Worm (Caenorhabditis elegans) whole organism, L1 larva: ENCODE data around the gene nep-18.
A peak's percentile ranks its signal among the peaks of the same experiment; 100 is the strongest.
"Not testable (repeated sequence)": the region's sequence is repeated elsewhere in the genome, so short reads cannot be mapped to it uniquely, and the experiment has no call there.

Source experiments
- C04F5.9 ChIP-seq: sonication (generic microtip); optimal IDR thresholded peaks from 2 replicates; lab custom pipeline; 2016; ENCODE audit warnings: missing genetic modification characterization, missing compliant biosample characterization
- Y116A8C.19 ChIP-seq: sonication (generic microtip); optimal IDR thresholded peaks from 2 replicates; lab custom pipeline; 2016; ENCODE audit warnings: missing compliant biosample characterization, missing genetic modification characterization, borderline replicate concordance
- ceh-8 ChIP-seq: fragments of 200-800 bp; sonication (Bioruptor generic); optimal IDR thresholded peaks from 2 replicates; lab custom pipeline; 2018; ENCODE audit warnings: mild to moderate bottlenecking, missing genetic modification characterization, moderate library complexity, missing compliant biosample characterization
- ceh-82 ChIP-seq, 3 experiments: fragments of 150-350 bp in 1 of 3; sonication (generic microtip) in 2 of 3; optimal IDR thresholded peaks; 2 replicates each; lab custom pipeline; 2014 to 2017; ENCODE audit warnings: missing biosample characterization in 3 of 3, missing genetic modification characterization in 3 of 3
- ceh-88 ChIP-seq: fragments of 200-800 bp; sonication (Bioruptor generic); IDR thresholded peaks from 2 replicates; pipeline ENCODE4 v1.3.6; 2022; ENCODE audit warnings: missing genetic modification characterization, missing compliant biosample characterization
- dsc-1 ChIP-seq: sonication (generic microtip); optimal IDR thresholded peaks from 2 replicates; lab custom pipeline; 2016; ENCODE audit warnings: mild to moderate bottlenecking, missing genetic modification characterization, missing compliant biosample characterization
- efl-1 ChIP-seq, 4 experiments: fragments of 150-350 bp; optimal IDR thresholded peaks in 3 of 4; peaks in 1 of 4; 1 replicate in 1 of 4; 2 replicates in 3 of 4; lab custom pipeline; 2014; ENCODE audit warnings: missing biosample characterization in 2 of 4, missing genetic modification characterization in 2 of 4, missing genetic modification reagents in 2 of 4
- efl-3 ChIP-seq: fragments of 200-800 bp; sonication (Bioruptor generic); optimal IDR thresholded peaks from 2 replicates; lab custom pipeline; 2018; ENCODE audit warnings: mild to moderate bottlenecking, missing genetic modification characterization, missing compliant biosample characterization
- egl-13 ChIP-seq: sonication (generic microtip); optimal IDR thresholded peaks from 2 replicates; lab custom pipeline; 2016; ENCODE audit warnings: missing genotype, missing genetic modification reagents, missing genetic modification characterization, missing compliant biosample characterization
- fkh-10 ChIP-seq: sonication (generic microtip); optimal IDR thresholded peaks from 2 replicates; lab custom pipeline; 2017; ENCODE audit warnings: missing biosample characterization, missing genetic modification reagents, missing genetic modification characterization
- jun-1 ChIP-seq: fragments of 150-350 bp; optimal IDR thresholded peaks from 2 replicates; lab custom pipeline; 2014; ENCODE audit warnings: missing biosample characterization, missing genetic modification reagents, missing genetic modification characterization
- lin-14 ChIP-seq: fragments of 200-800 bp; sonication (Bioruptor generic); optimal IDR thresholded peaks from 2 replicates; lab custom pipeline; 2018; ENCODE audit warnings: mild to moderate bottlenecking, missing genetic modification characterization, moderate library complexity, missing compliant biosample characterization
- lin-35 ChIP-seq, 2 experiments: fragments of 150-350 bp; optimal IDR thresholded peaks; 2 replicates each; lab custom pipeline; 2014; ENCODE audit warnings: missing biosample characterization in 2 of 2, missing genetic modification characterization in 2 of 2, missing genetic modification reagents in 2 of 2
- lin-39 ChIP-seq: fragments of 150-350 bp; optimal IDR thresholded peaks from 2 replicates; lab custom pipeline; 2014; ENCODE audit warnings: missing biosample characterization, missing genetic modification reagents, missing genetic modification characterization
- lir-3 ChIP-seq: sonication (generic microtip); optimal IDR thresholded peaks from 2 replicates; lab custom pipeline; 2016; ENCODE audit warnings: mild to moderate bottlenecking, missing genetic modification characterization, moderate library complexity, missing compliant biosample characterization; ENCODE audit not compliant: poor library complexity
- mef-2 ChIP-seq: fragments of 150-350 bp; optimal IDR thresholded peaks from 2 replicates; lab custom pipeline; 2014; ENCODE audit warnings: missing biosample characterization, missing genetic modification characterization
- mep-1 ChIP-seq: fragments of 150-350 bp; optimal IDR thresholded peaks from 2 replicates; lab custom pipeline; 2014; ENCODE audit warnings: missing biosample characterization, missing genetic modification characterization
- nhr-20 ChIP-seq: sonication (generic microtip); optimal IDR thresholded peaks from 2 replicates; lab custom pipeline; 2016; ENCODE audit warnings: mild to moderate bottlenecking, missing genetic modification characterization, missing compliant biosample characterization
- nhr-237 ChIP-seq: fragments of 150-350 bp; optimal IDR thresholded peaks from 2 replicates; lab custom pipeline; 2014; ENCODE audit warnings: missing biosample characterization, missing genetic modification characterization
- nhr-28 ChIP-seq: fragments of 150-350 bp; optimal IDR thresholded peaks from 2 replicates; lab custom pipeline; 2014; ENCODE audit warnings: missing biosample characterization, missing genetic modification characterization
- nhr-47 ChIP-seq: sonication (generic microtip); optimal IDR thresholded peaks from 2 replicates; lab custom pipeline; 2016; ENCODE audit warnings: mild to moderate bottlenecking, missing genetic modification characterization, moderate library complexity, missing compliant biosample characterization
- nhr-77 ChIP-seq: fragments of 150-350 bp; optimal IDR thresholded peaks from 2 replicates; lab custom pipeline; 2014; ENCODE audit warnings: missing biosample characterization, missing genetic modification characterization
- nhr-84 ChIP-seq: sonication (generic microtip); optimal IDR thresholded peaks from 2 replicates; lab custom pipeline; 2017; ENCODE audit warnings: missing biosample characterization, missing genetic modification characterization
- pag-3 ChIP-seq: sonication (generic microtip); optimal IDR thresholded peaks from 2 replicates; lab custom pipeline; 2017; ENCODE audit warnings: missing genetic modification characterization, mild to moderate bottlenecking, missing compliant biosample characterization, antibody characterized with exemption, borderline replicate concordance; ENCODE audit not compliant: insufficient read depth
- pqm-1 ChIP-seq: sonication (generic microtip); optimal IDR thresholded peaks from 3 replicates; lab custom pipeline; 2017; ENCODE audit warnings: missing biosample characterization, missing genetic modification characterization
- rnt-1 ChIP-seq: sonication (generic microtip); optimal IDR thresholded peaks from 2 replicates; lab custom pipeline; 2016; ENCODE audit warnings: mild to moderate bottlenecking, missing genetic modification characterization, moderate library complexity, missing compliant biosample characterization
- sox-4 ChIP-seq: sonication (generic microtip); optimal IDR thresholded peaks from 2 replicates; lab custom pipeline; 2016; ENCODE audit warnings: missing genetic modification characterization, missing compliant biosample characterization
- sptf-1 ChIP-seq: fragments of 150-350 bp; optimal IDR thresholded peaks from 2 replicates; lab custom pipeline; 2014; ENCODE audit warnings: missing biosample characterization, missing genetic modification characterization
- swsn-7 ChIP-seq: sonication (generic microtip); optimal IDR thresholded peaks from 2 replicates; lab custom pipeline; 2016; ENCODE audit warnings: missing genetic modification characterization, missing compliant biosample characterization
- unc-62 ChIP-seq: fragments of 150-350 bp; optimal IDR thresholded peaks from 2 replicates; lab custom pipeline; 2014; ENCODE audit warnings: missing biosample characterization, missing genetic modification reagents, missing genetic modification characterization
- unc-86 ChIP-seq: sonication (generic microtip); optimal IDR thresholded peaks from 2 replicates; lab custom pipeline; 2016; ENCODE audit warnings: missing genetic modification characterization, missing compliant biosample characterization
- xbp-1 ChIP-seq: sonication (generic microtip); optimal IDR thresholded peaks from 2 replicates; lab custom pipeline; 2016; ENCODE audit warnings: missing genetic modification characterization, missing compliant biosample characterization
- ztf-4 ChIP-seq: fragments of 150-350 bp; optimal IDR thresholded peaks from 2 replicates; lab custom pipeline; 2014; ENCODE audit warnings: missing biosample characterization, missing genetic modification characterization

Gene nep-18

DNA sequence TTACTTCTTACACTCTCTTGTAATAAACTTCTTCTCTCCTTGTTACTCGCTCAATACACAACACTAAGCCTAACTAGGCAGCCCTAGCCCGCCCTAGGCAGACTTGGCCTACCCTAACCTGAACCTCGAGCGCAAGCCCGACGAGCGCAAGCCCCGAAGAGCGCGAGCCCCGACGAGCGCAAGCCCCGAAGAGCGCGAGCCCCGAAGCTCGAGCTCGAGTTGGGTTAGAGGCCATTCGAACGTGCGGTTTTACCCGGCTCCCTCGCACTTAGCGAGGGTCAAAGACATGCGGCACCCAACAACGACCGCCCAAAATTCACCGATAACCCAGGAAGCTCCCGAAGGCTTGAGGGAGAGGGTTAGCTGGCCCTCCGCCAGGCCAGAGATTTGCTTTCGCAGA, 7.5 kb downstream of the nep-18 start:
- not testable (repeated sequence) for TF ChIP-seq efl-1 (optimal IDR thresholded peaks at IDR 0.05; lab: Kevin White, UChicago)
- peak in 1 of 2 experiments; percentile 23 for TF ChIP-seq efl-1 (GFP tag; optimal IDR thresholded peaks at IDR 0.05 in 1 of 2; lab: Kevin White, UChicago)

DNA sequence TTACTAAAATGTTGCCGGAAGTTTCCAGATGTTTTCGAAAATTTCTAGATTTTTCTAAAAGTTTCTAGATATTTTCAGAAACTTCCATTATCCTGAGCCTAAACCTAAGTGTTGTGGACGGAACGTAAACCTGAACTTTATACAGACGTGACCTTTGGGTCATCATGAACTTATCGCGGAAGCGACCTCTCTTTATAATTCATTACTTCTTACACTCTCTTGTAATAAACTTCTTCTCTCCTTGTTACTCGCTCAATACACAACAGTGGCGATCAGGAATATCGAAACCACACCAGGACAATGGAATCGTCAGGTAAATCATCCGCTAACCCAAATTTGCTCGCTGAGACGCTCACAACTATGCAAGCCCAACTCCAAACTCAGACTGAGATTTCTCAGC, 10.2 kb downstream of the nep-18 start, which contains the start of gene K02F6.1:
Gene K02F6.1 (plus strand): TSS at position 301 of the 400 bp plus-strand sequence.
- TF ChIP-seq Y116A8C.19 (tag; lab: Kevin White, UChicago); fkh-10 (GFP tag; lab: Kevin White, UChicago); nhr-20 (tag; lab: Kevin White, UChicago): not testable (repeated sequence)

DNA sequence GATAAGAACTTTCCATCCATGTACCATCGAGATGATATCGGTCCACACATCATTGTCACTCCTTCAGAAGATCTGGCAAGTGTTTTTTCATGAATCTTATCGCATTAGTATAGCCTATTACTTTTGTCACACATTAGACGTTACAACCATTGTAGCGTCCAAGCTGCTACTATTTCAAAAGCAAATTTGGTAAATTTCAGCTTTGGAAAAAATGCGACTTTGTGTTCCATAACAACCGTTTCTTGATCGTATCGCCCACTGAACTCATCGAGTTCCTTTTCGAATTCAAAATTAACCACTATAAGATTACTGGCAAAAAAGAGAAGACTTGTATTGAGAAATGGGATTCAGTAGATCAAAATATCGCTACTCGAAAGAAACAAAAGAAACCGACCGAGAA, 10.8 kb downstream of the nep-18 start:
- TF ChIP-seq efl-1 (optimal IDR thresholded peaks at IDR 0.05; lab: Kevin White, UChicago) (no peak), efl-1 (GFP tag; optimal IDR thresholded peaks at IDR 0.05 in 1 of 2; lab: Kevin White, UChicago) (peak in 1 of 2 experiments; percentile 44), ceh-88 (GFP tag; lab: Robert Waterston, UW) (no peak)

DNA sequence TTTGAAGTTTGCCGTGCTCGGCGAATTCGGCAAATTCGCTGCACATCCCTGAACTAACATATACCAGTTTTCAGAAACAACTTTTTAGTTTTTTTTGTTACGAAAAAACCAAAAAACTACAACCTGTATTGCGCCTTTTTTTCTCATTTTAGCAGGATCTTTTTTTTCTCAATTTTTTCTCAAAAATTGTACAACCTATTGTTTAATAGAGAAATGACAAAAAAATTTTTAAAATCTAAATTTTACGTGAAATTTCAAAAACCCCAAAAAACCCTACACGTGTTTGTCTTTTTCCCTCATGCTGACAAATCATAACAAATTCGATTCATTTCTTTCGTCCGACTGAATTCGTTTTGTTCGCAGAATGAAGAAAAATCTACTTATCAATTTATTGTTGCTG, 17.9 kb downstream of the nep-18 start, which contains the start of gene K02F6.3:
Gene K02F6.3 (plus strand): TSS at position 301 of the 400 bp plus-strand sequence.
- TF ChIP-seq sox-4 (tag; lab: Kevin White, UChicago) = no peak
- TF ChIP-seq lin-14 = no peak
- no peak for TF ChIP-seq efl-1 (optimal IDR thresholded peaks at IDR 0.05; lab: Kevin White, UChicago)
- TF ChIP-seq efl-1 (GFP tag; optimal IDR thresholded peaks at IDR 0.05 in 1 of 2; lab: Kevin White, UChicago) = peak in 1 of 2 experiments; percentile 48
- TF ChIP-seq lir-3 = no peak

DNA sequence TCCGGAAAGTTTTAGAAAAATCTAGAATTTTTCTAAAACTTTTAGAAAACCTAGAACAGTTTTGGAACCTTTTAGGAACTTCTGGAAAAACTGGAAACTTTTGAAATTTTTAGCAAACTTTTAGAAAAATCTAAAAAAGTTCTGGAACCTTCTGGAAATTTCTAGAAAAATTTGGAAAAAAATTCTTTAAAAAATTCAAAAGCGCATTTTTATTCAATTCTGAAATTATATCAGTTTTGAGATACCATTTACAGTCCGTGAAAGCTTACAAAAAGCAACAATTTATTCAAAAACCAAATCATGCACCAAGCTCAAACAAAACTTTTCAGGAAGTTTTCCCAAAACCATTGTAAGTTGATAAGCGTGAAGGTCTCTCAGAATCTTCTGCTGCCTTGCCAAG, 25.7 kb downstream of the nep-18 start, which contains the start of gene K02F6.4:
Gene K02F6.4 (plus strand): TSS at position 301 of the 400 bp plus-strand sequence.
- TF ChIP-seq nhr-84 (no peak), ceh-82 (tag; optimal IDR thresholded peaks at IDR 0.05; lab: Kevin White, UChicago) (no peak), sptf-1 (tag; lab: Kevin White, UChicago) (no peak), pag-3 (no peak), nhr-237 (tag; lab: Kevin White, UChicago) (no peak), nhr-28 (tag; lab: Kevin White, UChicago) (no peak), xbp-1 (no peak), mef-2 (tag; lab: Kevin White, UChicago) (no peak), mep-1 (no peak), nhr-47 (no peak), swsn-7 (no peak), lin-39 (tag; lab: Kevin White, UChicago) (no peak), jun-1 (tag; lab: Kevin White, UChicago) (no peak), unc-62 (GFP tag; lab: Kevin White, UChicago) (no peak), dsc-1 (tag; lab: Kevin White, UChicago) (no peak), ztf-4 (tag; lab: Kevin White, UChicago) (no peak), egl-13 (tag; lab: Kevin White, UChicago) (no peak), nhr-77 (no peak), unc-86 (tag; lab: Kevin White, UChicago) (no peak), efl-3 (GFP tag; lab: Kevin White, UChicago) (no peak)

DNA sequence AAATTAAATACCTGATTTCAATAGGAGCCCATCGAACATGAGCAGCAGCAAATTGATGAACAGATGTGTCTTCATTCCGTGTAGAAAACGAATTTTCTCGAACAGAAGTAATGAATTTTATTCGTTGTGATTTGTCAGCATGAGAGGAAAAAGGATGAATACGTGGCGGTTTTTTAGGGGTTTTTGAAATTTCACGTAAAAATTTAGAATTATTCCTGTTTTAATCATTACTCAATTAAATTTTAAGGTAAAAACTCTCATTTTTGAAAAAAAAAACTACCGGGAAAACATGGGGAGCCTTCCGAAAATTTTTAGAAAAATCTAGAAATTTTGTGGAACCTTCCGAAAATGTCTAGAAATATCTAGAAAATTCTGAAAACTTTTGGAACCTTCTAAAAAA, 26.1 kb downstream of the nep-18 start, which contains the start of gene K02F6.7:
Gene K02F6.7 (minus strand): TSS at position 101 of the 400 bp plus-strand sequence.
- TF ChIP-seq lin-35 (GFP tag; optimal IDR thresholded peaks at IDR 0.05; lab: Kevin White, UChicago) (no peak), pqm-1 (no peak)

DNA sequence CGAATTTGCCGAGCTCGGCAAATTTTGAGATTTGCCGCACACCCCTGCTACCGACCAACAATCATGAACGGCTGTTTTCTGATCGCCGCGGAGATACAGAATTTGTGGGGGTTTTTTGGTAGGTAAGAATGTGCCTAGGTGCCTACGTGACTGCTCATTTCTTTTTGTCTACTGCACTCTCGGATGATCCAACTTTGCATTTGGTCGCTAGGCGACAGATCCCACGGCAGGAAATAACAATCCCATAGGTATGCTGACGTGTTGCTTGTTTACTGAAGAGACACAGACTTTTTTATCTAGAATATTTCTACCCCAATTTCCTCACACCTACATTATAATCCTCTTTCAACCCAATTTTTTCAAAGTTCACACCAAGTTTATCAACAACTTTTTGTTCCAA, 28.9 kb downstream of the nep-18 start, which contains the start of gene K02F6.8:
Gene K02F6.8 (minus strand): TSS at position 101 of the 400 bp plus-strand sequence.
- TF ChIP-seq rnt-1 (tag; lab: Kevin White, UChicago); ceh-8 (GFP tag; lab: Kevin White, UChicago); C04F5.9: not testable (repeated sequence)
